Worm (Caenorhabditis elegans) whole organism, mixed stage, embryonic: ENCODE measurements around the gene F54F12.2.

ENCODE experiments used
- ces-1 ChIP-seq: fragments of 150-350 bp; optimal IDR thresholded peaks from 2 replicates; lab custom pipeline; 2014; ENCODE audit warnings: missing biosample characterization, missing genetic modification reagents, missing genetic modification characterization
- cnd-1 ChIP-seq: fragments of 200-800 bp; sonication (Bioruptor generic); optimal IDR thresholded peaks from 2 replicates; lab custom pipeline; 2018; ENCODE audit warnings: mild to moderate bottlenecking, missing genetic modification characterization, missing compliant biosample characterization
- elt-1 ChIP-seq: sonication (generic microtip); optimal IDR thresholded peaks from 2 replicates; lab custom pipeline; 2017; ENCODE audit warnings: missing genetic modification characterization, mild to moderate bottlenecking, missing compliant biosample characterization, antibody characterized with exemption, moderate library complexity, borderline replicate concordance; ENCODE audit not compliant: insufficient read depth
- nhr-12 ChIP-seq: fragments of 150-350 bp; optimal IDR thresholded peaks from 2 replicates; lab custom pipeline; 2014; ENCODE audit warnings: missing biosample characterization, missing genetic modification characterization
- nhr-2 ChIP-seq: fragments of 150-350 bp; optimal IDR thresholded peaks from 2 replicates; lab custom pipeline; 2014; ENCODE audit warnings: missing biosample characterization, missing genetic modification characterization
- snpc-4 ChIP-seq: fragments of 150-350 bp; optimal IDR thresholded peaks from 2 replicates; lab custom pipeline; 2014; ENCODE audit warnings: missing biosample characterization, missing genetic modification characterization
- unc-39 ChIP-seq: fragments of 150-350 bp; optimal IDR thresholded peaks from 2 replicates; lab custom pipeline; 2014; ENCODE audit warnings: missing biosample characterization, missing genetic modification characterization

DNA sequence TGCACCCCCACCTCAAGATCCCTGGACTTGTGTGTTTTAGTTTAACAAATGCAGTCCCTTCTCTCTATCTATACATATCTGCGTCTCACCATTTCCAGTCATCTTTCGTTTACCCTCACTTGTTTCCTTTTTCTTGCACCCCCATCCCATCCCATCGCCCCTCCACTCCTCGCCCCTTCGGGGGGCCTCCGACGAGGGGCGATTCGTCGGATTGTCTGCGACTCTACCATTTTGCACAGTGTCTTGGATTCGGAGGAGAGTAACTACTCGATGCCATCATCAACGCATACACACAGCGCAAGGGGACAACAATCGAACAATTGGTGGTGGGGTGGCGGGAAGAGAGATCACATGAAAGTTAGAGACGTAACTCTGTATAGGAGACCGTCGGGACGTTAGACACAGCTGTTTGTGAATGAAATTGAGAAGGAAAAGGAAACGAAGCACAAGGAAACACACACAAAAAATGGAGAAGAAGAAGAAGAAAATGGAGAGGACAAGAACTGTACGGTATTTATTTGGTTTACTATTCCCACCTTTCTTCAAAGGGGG, 22.7 kb downstream of the F54F12.2 start:
- TF ChIP-seq elt-1 (tag; lab: Kevin White, UChicago) (peak; percentile 9), nhr-2 (tag; lab: Kevin White, UChicago) (peak; percentile 80), nhr-12 (tag; lab: Kevin White, UChicago) (peak; percentile 44), unc-39 (tag; lab: Kevin White, UChicago) (no peak), ces-1 (peak; percentile 83), snpc-4 (tag; lab: Kevin White, UChicago) (no peak), cnd-1 (tag; lab: Kevin White, UChicago) (peak; percentile 89)
